Worm (Caenorhabditis elegans) whole organism, early embryonic: ENCODE data around the gene srh-19.

Experiments used
- ama-1 ChIP-seq: fragments of 150-350 bp; optimal IDR thresholded peaks from 2 replicates; lab custom pipeline; 2014
- ceh-36 ChIP-seq: sonication (generic microtip); optimal IDR thresholded peaks from 2 replicates; lab custom pipeline; 2016; ENCODE audit warnings: missing genetic modification characterization, inconsistent platforms, missing compliant biosample characterization
- hnd-1 ChIP-seq: sonication (generic microtip); optimal IDR thresholded peaks from 2 replicates; lab custom pipeline; 2016; ENCODE audit warnings: missing genetic modification characterization, missing compliant biosample characterization
- tra-4 ChIP-seq: sonication (generic microtip); optimal IDR thresholded peaks from 2 replicates; lab custom pipeline; 2017; ENCODE audit warnings: missing genetic modification characterization, missing compliant biosample characterization

DNA sequence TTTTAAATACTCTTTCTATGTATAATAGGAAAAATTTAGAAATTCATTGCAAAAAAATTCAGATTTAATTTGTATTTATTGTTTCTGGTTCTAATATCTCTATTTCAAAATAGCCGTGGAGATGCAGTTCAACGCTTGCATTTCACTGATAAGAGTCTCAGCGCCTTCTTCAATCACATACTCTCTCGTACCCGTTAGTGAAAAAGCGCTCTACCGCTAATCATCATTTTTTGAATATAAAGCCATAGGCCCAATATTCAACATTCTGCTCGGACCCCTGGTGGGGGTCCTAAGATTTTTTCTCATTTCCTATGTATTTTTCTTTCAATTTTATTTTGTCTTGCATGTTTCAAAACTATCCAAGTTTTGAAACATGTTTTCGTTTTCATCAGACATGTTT is 7.6 kb downstream of the srh-19 start:
- TF ChIP-seq tra-4 (tag; lab: Kevin White, UChicago) (no peak), hnd-1 (tag; lab: Kevin White, UChicago) (no peak), ama-1 (no peak), ceh-36 (tag; lab: Kevin White, UChicago) (no peak)
